Fruit fly (Drosophila melanogaster): ENCODE results near the gene dmt.
"Not testable (repeated sequence)": the region's sequence is repeated elsewhere in the genome, so short reads cannot be mapped to it uniquely, and the experiment has no call there.

Gene dmt

DNA sequence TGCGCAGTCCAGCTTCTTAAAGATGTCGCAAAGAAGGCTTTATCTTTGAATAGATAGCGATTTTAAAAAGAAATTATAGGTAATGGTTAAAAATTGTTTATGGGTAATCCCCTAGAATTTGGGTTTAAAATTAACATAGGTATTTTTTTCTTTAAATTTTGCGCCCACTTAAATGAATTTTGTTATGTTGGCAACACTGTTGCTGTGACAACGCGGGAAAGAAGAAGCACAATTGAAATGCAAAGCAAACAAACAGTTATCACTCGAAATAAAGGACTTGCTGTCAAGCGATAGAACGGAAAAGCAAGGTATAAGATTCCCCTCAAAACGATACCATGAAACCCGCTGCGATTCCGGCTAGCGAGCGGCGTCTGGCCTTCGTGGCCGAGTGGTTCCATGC is 31.2 kb upstream of the dmt start, which contains the start of gene nmdyn-D7:
Gene nmdyn-D7, plus strand, starts transcription at position 194 of the 400 bp plus-strand sequence.
- TF ChIP-seq CG14711 (tag; optimal IDR thresholded peaks at IDR 0.05): peak; percentile 89
- no peak for TF ChIP-seq ovo (GFP tag; optimal IDR thresholded peaks at IDR 0.05)

DNA sequence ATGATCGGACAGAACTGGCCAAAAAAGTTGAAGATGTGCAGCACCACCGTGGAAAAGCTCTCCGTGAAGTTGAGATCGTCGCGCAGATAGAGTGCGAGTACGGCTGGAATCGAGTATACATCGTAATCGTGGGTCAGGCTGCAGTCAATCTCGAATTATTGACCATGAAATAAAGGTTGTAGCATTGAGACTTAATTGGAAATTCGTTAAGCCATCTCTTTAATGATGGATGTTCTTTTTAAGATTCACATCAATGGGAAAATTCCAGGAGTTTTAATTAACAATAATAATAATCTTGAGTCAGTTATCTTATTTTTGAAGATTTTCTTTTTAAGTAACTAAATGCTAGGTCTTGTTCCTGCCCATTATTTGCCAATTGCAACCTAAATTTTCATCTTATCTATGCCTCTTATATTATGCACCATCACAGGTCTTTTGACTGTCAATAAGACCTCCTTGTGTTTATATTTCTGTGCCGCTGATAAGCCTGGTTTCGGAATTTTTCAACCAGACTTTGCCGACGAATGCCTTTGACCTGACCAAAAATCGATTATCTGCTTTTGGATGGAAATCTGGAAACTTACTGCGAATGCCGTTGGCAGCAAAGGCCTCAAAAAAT is 27.8 kb upstream of the dmt start:
- TF ChIP-seq ovo (GFP tag; optimal IDR thresholded peaks at IDR 0.05) (no peak), bab1 (GFP tag; optimal IDR thresholded peaks at IDR 0.05) (no peak), CG12768 (GFP tag; optimal IDR thresholded peaks at IDR 0.05) (no peak), Hr96 (GFP tag; optimal IDR thresholded peaks at IDR 0.05) (no peak), Clk (GFP tag; optimal IDR thresholded peaks at IDR 0.05) (no peak), CG7101 (tag; optimal IDR thresholded peaks at IDR 0.05) (no peak), pad (GFP tag; optimal IDR thresholded peaks at IDR 0.05) (no peak), cnc (optimal IDR thresholded peaks at IDR 0.05) (no peak), Crg-1 (GFP tag; optimal IDR thresholded peaks at IDR 0.05) (no peak), CG11617 (GFP tag; optimal IDR thresholded peaks at IDR 0.05) (no peak), tj (GFP tag; optimal IDR thresholded peaks at IDR 0.05) (no peak), kay (GFP tag; ENCODE audit: borderline replicate concordance) (no peak), CG14711 (tag; optimal IDR thresholded peaks at IDR 0.05) (no peak), Mnt (GFP tag; optimal IDR thresholded peaks at IDR 0.05) (no peak), CG5204 (GFP tag; optimal IDR thresholded peaks at IDR 0.05) (no peak), CG33017 (tag; optimal IDR thresholded peaks at IDR 0.05) (no peak)

DNA sequence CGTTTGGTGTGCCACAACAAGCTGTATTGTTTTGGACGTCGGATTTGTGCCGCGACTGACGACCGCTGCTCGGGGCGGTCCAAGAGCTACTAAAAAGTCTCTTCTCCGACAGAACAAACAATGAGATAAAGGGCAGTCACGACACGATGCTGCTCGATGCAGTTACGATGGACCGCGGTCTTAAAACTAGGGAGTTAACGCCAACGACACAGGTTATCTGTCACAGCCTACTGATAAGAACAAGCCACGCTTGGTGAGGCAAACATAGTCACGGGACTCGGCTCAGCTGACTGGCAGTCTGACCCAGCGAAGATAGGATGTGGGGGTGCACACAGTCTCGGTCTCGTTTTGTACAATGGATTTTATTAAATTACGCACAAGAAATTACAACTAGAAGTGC is 26.8 kb upstream of the dmt start, which contains the start of gene CG9444:
Gene CG9444, minus strand, starts transcription at position 140 of the 400 bp plus-strand sequence.
- TF ChIP-seq CG12768 (GFP tag; optimal IDR thresholded peaks at IDR 0.05) (no peak), ovo (GFP tag; optimal IDR thresholded peaks at IDR 0.05) (no peak), Mnt (GFP tag; optimal IDR thresholded peaks at IDR 0.05) (no peak), cic (GFP tag; optimal IDR thresholded peaks at IDR 0.05) (no peak), toe (GFP tag; optimal IDR thresholded peaks at IDR 0.05) (no peak), pad (GFP tag; optimal IDR thresholded peaks at IDR 0.05) (no peak), tj (GFP tag; optimal IDR thresholded peaks at IDR 0.05) (no peak), CG7045 (GFP tag; optimal IDR thresholded peaks at IDR 0.05) (no peak), CG1620 (GFP tag; optimal IDR thresholded peaks at IDR 0.05) (no peak), Clk (GFP tag; optimal IDR thresholded peaks at IDR 0.05) (no peak), cnc (optimal IDR thresholded peaks at IDR 0.05) (no peak)

DNA sequence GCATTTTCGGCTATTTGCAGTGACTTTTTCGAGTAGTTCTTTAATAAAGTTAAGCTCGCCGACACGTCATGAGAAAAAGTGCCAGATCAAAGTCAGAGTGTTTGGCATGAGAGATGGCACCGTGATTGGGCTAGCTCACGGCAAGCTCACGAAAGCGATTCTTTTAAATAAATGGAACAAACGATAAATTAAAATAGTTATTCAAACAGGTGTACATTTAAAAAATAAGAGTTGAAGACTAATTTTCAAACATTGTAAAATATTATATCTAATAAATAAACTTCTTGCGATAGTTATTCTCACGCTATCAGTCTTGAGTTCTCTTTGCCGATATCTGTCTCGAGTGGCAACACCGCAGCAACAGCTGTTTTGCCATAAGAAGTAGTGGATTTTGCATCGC is 25.6 kb upstream of the dmt start, which contains the start of the genes eca and CG18542:
Gene eca, minus strand, starts transcription at position 101 of the 400 bp plus-strand sequence.
Gene CG18542, plus strand, starts transcription at position 385 of the 400 bp plus-strand sequence.
- TF ChIP-seq ovo (GFP tag; optimal IDR thresholded peaks at IDR 0.05); kay (GFP tag; ENCODE audit: borderline replicate concordance); CG12768 (GFP tag; optimal IDR thresholded peaks at IDR 0.05): not testable (repeated sequence)

DNA sequence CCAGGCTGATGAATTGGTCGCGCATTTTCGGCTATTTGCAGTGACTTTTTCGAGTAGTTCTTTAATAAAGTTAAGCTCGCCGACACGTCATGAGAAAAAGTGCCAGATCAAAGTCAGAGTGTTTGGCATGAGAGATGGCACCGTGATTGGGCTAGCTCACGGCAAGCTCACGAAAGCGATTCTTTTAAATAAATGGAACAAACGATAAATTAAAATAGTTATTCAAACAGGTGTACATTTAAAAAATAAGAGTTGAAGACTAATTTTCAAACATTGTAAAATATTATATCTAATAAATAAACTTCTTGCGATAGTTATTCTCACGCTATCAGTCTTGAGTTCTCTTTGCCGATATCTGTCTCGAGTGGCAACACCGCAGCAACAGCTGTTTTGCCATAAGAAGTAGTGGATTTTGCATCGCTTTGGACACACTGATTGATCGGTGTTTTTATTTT is 18.2 kb upstream of the dmt start, which contains the start of the genes Unc-115b, p24-2 and CG32939:
Gene Unc-115b, minus strand, starts transcription at position 101 of the 455 bp plus-strand sequence.
Gene p24-2, minus strand, starts transcription at position 120 of the 455 bp plus-strand sequence.
Gene CG32939, plus strand, starts transcription at position 405 of the 455 bp plus-strand sequence.
- not testable (repeated sequence) for TF ChIP-seq Clk (GFP tag; optimal IDR thresholded peaks at IDR 0.05); CG33017 (tag; optimal IDR thresholded peaks at IDR 0.05); pad (GFP tag; optimal IDR thresholded peaks at IDR 0.05)

DNA sequence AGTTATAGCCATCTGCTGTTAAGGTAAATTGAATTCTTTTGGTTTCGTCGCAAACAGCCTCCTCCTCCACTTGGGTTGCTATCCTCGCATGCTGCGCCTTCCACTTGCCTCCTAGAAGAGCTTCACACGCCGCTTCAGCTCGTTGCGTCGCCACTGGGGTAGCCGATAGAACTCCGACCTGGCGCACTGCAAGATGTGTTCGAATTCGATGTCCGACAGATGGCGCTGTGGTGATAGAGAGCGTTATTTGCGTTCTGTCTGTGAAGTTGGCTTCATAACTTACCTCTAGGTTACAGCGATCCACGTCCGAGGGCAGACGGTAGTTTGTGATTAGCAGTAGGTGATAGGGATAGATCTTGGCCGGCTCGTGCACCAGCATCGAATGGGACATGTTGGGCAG is 15.9 kb upstream of the dmt start:
- TF ChIP-seq CG14711 (tag; optimal IDR thresholded peaks at IDR 0.05): no peak
- no peak for TF ChIP-seq tj (GFP tag; optimal IDR thresholded peaks at IDR 0.05)
- TF ChIP-seq Clk (GFP tag; optimal IDR thresholded peaks at IDR 0.05): no peak

DNA sequence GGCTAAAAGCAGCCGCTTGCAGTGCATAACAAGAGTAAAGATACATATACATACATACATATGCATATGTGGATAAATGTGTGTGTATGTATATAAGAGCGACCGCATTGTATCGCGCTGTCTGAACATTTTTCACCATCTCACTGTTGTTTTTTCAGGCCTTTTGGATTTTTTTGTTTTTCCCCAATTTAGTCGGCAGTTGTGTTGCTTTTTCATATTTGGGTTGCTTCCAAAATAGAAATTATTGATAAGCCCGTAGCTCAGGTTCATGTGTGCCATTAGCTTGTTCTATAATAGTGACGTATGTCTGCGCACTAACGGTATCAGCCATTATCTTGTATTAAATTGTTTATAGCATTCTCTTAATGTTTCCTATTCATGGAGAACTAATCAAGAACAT is 10.4 kb upstream of the dmt start:
- no peak for TF ChIP-seq CG14711 (tag; optimal IDR thresholded peaks at IDR 0.05)

DNA sequence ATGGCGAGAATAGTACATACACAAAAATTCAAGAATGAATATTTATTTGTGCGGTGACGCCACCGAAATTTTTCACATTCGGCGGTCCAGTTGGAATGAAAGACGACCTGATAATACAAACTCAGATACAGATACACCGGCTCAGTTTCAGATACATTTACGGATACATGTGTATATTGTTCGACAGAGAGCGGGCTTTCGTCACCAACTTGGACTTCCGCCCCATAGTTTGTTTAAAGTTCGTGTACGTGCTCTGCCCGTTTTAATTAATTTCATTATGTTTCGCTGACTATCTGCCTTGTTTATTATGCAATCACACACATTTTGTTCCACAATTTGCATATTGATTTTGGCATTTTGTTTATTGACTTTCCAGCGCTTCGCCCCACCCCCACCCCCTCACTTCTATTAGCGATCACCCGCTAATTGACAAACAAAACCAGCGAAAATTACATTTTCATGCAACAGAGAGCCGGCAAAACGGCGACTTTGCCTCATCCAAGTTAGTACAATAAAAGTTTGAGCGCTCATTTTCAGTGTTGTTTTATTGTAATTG is 9.7 kb upstream of the dmt start:
- TF ChIP-seq bab1 (GFP tag; optimal IDR thresholded peaks at IDR 0.05): no peak
- TF ChIP-seq CG14711 (tag; optimal IDR thresholded peaks at IDR 0.05): no peak
- TF ChIP-seq cic (GFP tag; optimal IDR thresholded peaks at IDR 0.05): peak; percentile 33
- TF ChIP-seq ovo (GFP tag; optimal IDR thresholded peaks at IDR 0.05): no peak
- TF ChIP-seq Clk (GFP tag; optimal IDR thresholded peaks at IDR 0.05): no peak
- no peak for TF ChIP-seq pad (GFP tag; optimal IDR thresholded peaks at IDR 0.05)
- TF ChIP-seq CG12768 (GFP tag; optimal IDR thresholded peaks at IDR 0.05): peak; percentile 45
- TF ChIP-seq CG1620 (GFP tag; optimal IDR thresholded peaks at IDR 0.05): peak; percentile 10
- no peak for TF ChIP-seq CG33017 (tag; optimal IDR thresholded peaks at IDR 0.05)
- no peak for TF ChIP-seq Hr96 (GFP tag; optimal IDR thresholded peaks at IDR 0.05)
- no peak for TF ChIP-seq CG5204 (GFP tag; optimal IDR thresholded peaks at IDR 0.05)
- TF ChIP-seq CG7045 (GFP tag; optimal IDR thresholded peaks at IDR 0.05): no peak
- TF ChIP-seq Mnt (GFP tag; optimal IDR thresholded peaks at IDR 0.05): no peak
- no peak for TF ChIP-seq Crg-1 (GFP tag; optimal IDR thresholded peaks at IDR 0.05)

Measured in whole organism, adult.